Worm (Caenorhabditis elegans): ENCODE data around the gene pgp-6.
A peak's percentile ranks its signal among the peaks of the same experiment; 100 is the strongest.

Gene pgp-6

ce11 chrX:10900079-10900724, 23.0 kb upstream of the pgp-6 start, which contains the start of gene suca-1:
TSS of gene suca-1 (minus strand) at chrX:10900114.
- no peak for TF ChIP-seq lim-7 (GFP tag; IDR thresholded peaks at IDR 0.05)
- no peak for TF ChIP-seq vab-7 (GFP tag; IDR thresholded peaks at IDR 0.05)
- TF ChIP-seq lin-29 (GFP tag; IDR thresholded peaks at IDR 0.05): no peak
- no peak for TF ChIP-seq hif-1 (tag; optimal IDR thresholded peaks at IDR 0.05)
- no peak for TF ChIP-seq attf-4 (tag; optimal IDR thresholded peaks at IDR 0.05)
- TF ChIP-seq egl-43 (GFP tag; IDR thresholded peaks at IDR 0.05): no peak
- TF ChIP-seq lir-3 (tag; optimal IDR thresholded peaks at IDR 0.05): no peak
- TF ChIP-seq nhr-11 (tag; optimal IDR thresholded peaks at IDR 0.05): no peak
- peak; percentile 67 for TF ChIP-seq dmd-6 (GFP tag; IDR thresholded peaks at IDR 0.05)
- TF ChIP-seq fkh-10 (GFP tag; optimal IDR thresholded peaks at IDR 0.05): no peak
- TF ChIP-seq ceh-82 (tag; optimal IDR thresholded peaks at IDR 0.05): no peak
- no peak for TF ChIP-seq nhr-237 (tag; optimal IDR thresholded peaks at IDR 0.05)
- no peak for TF ChIP-seq F26F4.8 (GFP tag; conservative IDR thresholded peaks at IDR 0.05)
- TF ChIP-seq daf-12 (tag; optimal IDR thresholded peaks at IDR 0.05): no peak
- TF ChIP-seq nhr-102 (tag; optimal IDR thresholded peaks at IDR 0.05): no peak
- TF ChIP-seq ceh-62 (tag; optimal IDR thresholded peaks at IDR 0.05): no peak
- TF ChIP-seq daf-8 (GFP tag; IDR thresholded peaks at IDR 0.05): no peak
- TF ChIP-seq unc-130 (GFP tag; optimal IDR thresholded peaks at IDR 0.05): no peak
- TF ChIP-seq ztf-7 (tag; optimal IDR thresholded peaks at IDR 0.05): no peak
- no peak for TF ChIP-seq daf-16 (GFP tag; optimal IDR thresholded peaks at IDR 0.05)
- peak; percentile 24 for TF ChIP-seq daf-16 (tag; optimal IDR thresholded peaks at IDR 0.05)
- TF ChIP-seq nhr-42 (GFP tag; IDR thresholded peaks at IDR 0.05): no peak
- no peak for TF ChIP-seq F49E8.2 (tag; optimal IDR thresholded peaks at IDR 0.05; ENCODE audit: borderline replicate concordance)
- no peak for TF ChIP-seq ceh-20 (GFP tag; IDR thresholded peaks at IDR 0.05)
- no peak for TF ChIP-seq unc-39 (tag; optimal IDR thresholded peaks at IDR 0.05)
- TF ChIP-seq nhr-28 (tag; optimal IDR thresholded peaks at IDR 0.05): peak; percentile 36
- no peak for TF ChIP-seq lin-1 (GFP tag; IDR thresholded peaks at IDR 0.05)
- TF ChIP-seq hlh-30 (tag; optimal IDR thresholded peaks at IDR 0.05; ENCODE audit: insufficient read depth): peak; percentile 31
- TF ChIP-seq Y105C5A.15 (GFP tag; IDR thresholded peaks at IDR 0.05): no peak
- TF ChIP-seq lin-38 (GFP tag; IDR thresholded peaks at IDR 0.05): no peak
- TF ChIP-seq dve-1 (tag; optimal IDR thresholded peaks at IDR 0.05; ENCODE audit: insufficient read depth): peak; percentile 21
- no peak for TF ChIP-seq D1046.2 (GFP tag; IDR thresholded peaks at IDR 0.05)
- no peak for TF ChIP-seq gei-8 (GFP tag; optimal IDR thresholded peaks at IDR 0.05)
- TF ChIP-seq F10B5.3 (tag; optimal IDR thresholded peaks at IDR 0.05): no peak
- TF ChIP-seq rbr-2 (tag; optimal IDR thresholded peaks at IDR 0.05): peak; percentile 62
- TF ChIP-seq nhr-48 (tag; optimal IDR thresholded peaks at IDR 0.05): no peak
- no peak for TF ChIP-seq set-16 (GFP tag; IDR thresholded peaks at IDR 0.05)
- TF ChIP-seq php-3 (GFP tag; IDR thresholded peaks at IDR 0.05): no peak
- no peak for TF ChIP-seq F37D6.2 (tag; optimal IDR thresholded peaks at IDR 0.05)
- no peak for TF ChIP-seq sdz-12 (GFP tag; optimal IDR thresholded peaks at IDR 0.05)
- TF ChIP-seq jun-1 (tag; optimal IDR thresholded peaks at IDR 0.05): no peak
- TF ChIP-seq mes-2 (tag; optimal IDR thresholded peaks at IDR 0.05; ENCODE audit: poor library complexity, severe bottlenecking): peak; percentile 50
- no peak for TF ChIP-seq ZK546.5 (tag; optimal IDR thresholded peaks at IDR 0.05)
- no peak for TF ChIP-seq ceh-28 (tag; optimal IDR thresholded peaks at IDR 0.05)
- no peak for TF ChIP-seq pha-4 (GFP tag; IDR thresholded peaks at IDR 0.05)
- TF ChIP-seq pha-4 (tag; optimal IDR thresholded peaks at IDR 0.05): no peak
- TF ChIP-seq Y48G9A.11 (GFP tag; IDR thresholded peaks at IDR 0.05): no peak
- no peak for TF ChIP-seq nhr-10 (tag; optimal IDR thresholded peaks at IDR 0.05)
- no peak for TF ChIP-seq lin-39 (tag; optimal IDR thresholded peaks at IDR 0.05)
- peak; percentile 56 for TF ChIP-seq hlh-11 (tag; optimal IDR thresholded peaks at IDR 0.05)
- TF ChIP-seq arid-1 (GFP tag; conservative IDR thresholded peaks at IDR 0.05): no peak
- TF ChIP-seq T20F7.1 (GFP tag; optimal IDR thresholded peaks at IDR 0.05): no peak
